Worm (Caenorhabditis elegans) whole organism, young adult: ENCODE data around the gene dod-22.

ENCODE experiments used
- C06A6.2 ChIP-seq: fragments of 200-800 bp; sonication (Bioruptor generic); conservative IDR thresholded peaks from 2 replicates; pipeline ENCODE4 v1.3.6; 2022; ENCODE audit warnings: missing genetic modification characterization, missing compliant biosample characterization
- D2030.7 ChIP-seq: fragments of 200-800 bp; sonication (Bioruptor generic); IDR thresholded peaks from 2 replicates; pipeline ENCODE4 v1.3.6; 2022; ENCODE audit warnings: missing genetic modification reagents, missing genetic modification characterization, missing compliant biosample characterization
- F22D6.2 ChIP-seq: sonication (generic microtip); optimal IDR thresholded peaks from 2 replicates; lab custom pipeline; 2016; ENCODE audit warnings: mild to moderate bottlenecking, missing genetic modification characterization, missing compliant biosample characterization
- F52B5.7 ChIP-seq: sonication (generic microtip); optimal IDR thresholded peaks from 2 replicates; lab custom pipeline; 2016; ENCODE audit warnings: mild to moderate bottlenecking, missing genetic modification characterization, missing compliant biosample characterization
- Y56A3A.18 ChIP-seq: fragments of 200-800 bp; sonication (Bioruptor generic); IDR thresholded peaks from 2 replicates; pipeline ENCODE4 v1.3.6; 2022; ENCODE audit warnings: missing genetic modification reagents, missing genetic modification characterization, missing compliant biosample characterization
- akir-1 ChIP-seq: fragments of 200-800 bp; sonication (Bioruptor generic); optimal IDR thresholded peaks from 2 replicates; lab custom pipeline; 2018; ENCODE audit warnings: mild to moderate bottlenecking, missing genetic modification characterization, moderate library complexity, missing compliant biosample characterization
- ama-1 ChIP-seq, 3 experiments: fragments of 150-350 bp in 1 of 3; sonication (generic microtip) in 2 of 3; optimal IDR thresholded peaks; 2 replicates each; lab custom pipeline; 2014 to 2018; ENCODE audit warnings: missing biosample characterization in 2 of 3, missing genetic modification characterization in 2 of 3, missing genetic modification reagents in 2 of 3
- athp-1 ChIP-seq: sonication (generic microtip); optimal IDR thresholded peaks from 2 replicates; lab custom pipeline; 2017; ENCODE audit warnings: mild to moderate bottlenecking, missing genetic modification characterization, missing compliant biosample characterization
- bed-2 ChIP-seq: fragments of 200-800 bp; sonication (Bioruptor generic); IDR thresholded peaks from 2 replicates; pipeline ENCODE4 v1.3.6; 2022; ENCODE audit warnings: missing genetic modification reagents, missing genetic modification characterization, missing compliant biosample characterization
- cebp-2 ChIP-seq: fragments of 200-800 bp; sonication (Bioruptor generic); IDR thresholded peaks from 2 replicates; pipeline ENCODE4 v1.3.6; 2022; ENCODE audit warnings: missing genetic modification characterization, missing compliant biosample characterization
- ceh-27 ChIP-seq: fragments of 200-800 bp; sonication (Bioruptor generic); optimal IDR thresholded peaks from 2 replicates; lab custom pipeline; 2018; ENCODE audit warnings: mild to moderate bottlenecking, missing genetic modification characterization, moderate library complexity, missing compliant biosample characterization
- dox-1 ChIP-seq: fragments of 200-800 bp; sonication (Bioruptor generic); IDR thresholded peaks from 2 replicates; pipeline ENCODE4 v1.3.6; 2022; ENCODE audit warnings: missing genetic modification reagents, missing genetic modification characterization, missing compliant biosample characterization
- dpl-1 ChIP-seq: fragments of 150-350 bp; optimal IDR thresholded peaks from 2 replicates; lab custom pipeline; 2014; ENCODE audit warnings: missing biosample characterization, missing genetic modification reagents, missing genetic modification characterization
- efl-1 ChIP-seq: fragments of 150-350 bp; optimal IDR thresholded peaks from 2 replicates; lab custom pipeline; 2014; ENCODE audit warnings: missing biosample characterization, missing genetic modification reagents, missing genetic modification characterization
- egrh-3 ChIP-seq: fragments of 200-800 bp; sonication (Bioruptor generic); IDR thresholded peaks from 2 replicates; pipeline ENCODE4 v1.3.6; 2022; ENCODE audit warnings: missing genetic modification reagents, missing genetic modification characterization, missing compliant biosample characterization
- hlh-12 ChIP-seq: sonication (generic microtip); optimal IDR thresholded peaks from 2 replicates; lab custom pipeline; 2016; ENCODE audit warnings: missing genetic modification characterization, missing compliant biosample characterization
- hrde-1 ChIP-seq: sonication (generic microtip); optimal IDR thresholded peaks from 2 replicates; lab custom pipeline; 2016; ENCODE audit warnings: missing genetic modification characterization, mild to moderate bottlenecking, missing compliant biosample characterization, moderate library complexity, missing genotype, missing genetic modification reagents, borderline replicate concordance
- hsf-1 ChIP-seq: fragments of 200-800 bp; sonication (Bioruptor generic); IDR thresholded peaks from 2 replicates; pipeline ENCODE4 v1.3.6; 2022; ENCODE audit warnings: missing genetic modification reagents, missing genetic modification characterization, missing compliant biosample characterization
- lag-1 ChIP-seq: fragments of 200-800 bp; sonication (Bioruptor generic); IDR thresholded peaks from 2 replicates; pipeline ENCODE4 v1.3.6; 2022; ENCODE audit warnings: missing genetic modification reagents, missing genetic modification characterization, missing compliant biosample characterization
- let-607 ChIP-seq, 2 experiments: fragments of 200-800 bp in 1 of 2; sonication (Bioruptor generic) in 1 of 2; sonication (generic microtip) in 1 of 2; optimal IDR thresholded peaks; 2 replicates each; lab custom pipeline; 2016 to 2018; ENCODE audit warnings: mild to moderate bottlenecking in 2 of 2, missing compliant biosample characterization in 2 of 2, missing genetic modification characterization in 2 of 2, moderate library complexity in 2 of 2, missing genotype in 1 of 2
- lin-26 ChIP-seq: fragments of 200-800 bp; sonication (Bioruptor generic); IDR thresholded peaks from 2 replicates; pipeline ENCODE4 v1.3.6; 2022; ENCODE audit warnings: missing genetic modification reagents, missing genetic modification characterization, missing compliant biosample characterization
- lin-35 ChIP-seq, 3 experiments: fragments of 150-350 bp in 2 of 3; sonication (generic microtip) in 1 of 3; optimal IDR thresholded peaks; 2 replicates each; lab custom pipeline; 2014 to 2018; ENCODE audit warnings: missing biosample characterization in 3 of 3, missing genetic modification characterization in 3 of 3, missing genetic modification reagents in 3 of 3
- lir-1 ChIP-seq: fragments of 200-800 bp; sonication (Bioruptor generic); conservative IDR thresholded peaks from 2 replicates; pipeline ENCODE4 v1.3.6; 2022; ENCODE audit warnings: missing genetic modification reagents, missing genetic modification characterization, missing compliant biosample characterization
- lsl-1 ChIP-seq: fragments of 200-800 bp; sonication (Bioruptor generic); optimal IDR thresholded peaks from 2 replicates; lab custom pipeline; 2018; ENCODE audit warnings: mild to moderate bottlenecking, missing genetic modification characterization, moderate library complexity, missing compliant biosample characterization
- madf-8 ChIP-seq: fragments of 200-800 bp; sonication (Bioruptor generic); conservative IDR thresholded peaks from 2 replicates; pipeline ENCODE4 v1.3.6; 2022; ENCODE audit warnings: missing genetic modification reagents, missing genetic modification characterization, missing compliant biosample characterization
- mes-4 ChIP-seq: sonication (generic microtip); optimal IDR thresholded peaks from 2 replicates; lab custom pipeline; 2016; ENCODE audit warnings: missing genotype, missing genetic modification characterization, missing compliant biosample characterization
- mxl-1 ChIP-seq: sonication (generic microtip); optimal IDR thresholded peaks from 2 replicates; lab custom pipeline; 2016; ENCODE audit warnings: missing genetic modification characterization, missing compliant biosample characterization
- nfya-1 ChIP-seq: sonication (generic microtip); optimal IDR thresholded peaks from 2 replicates; lab custom pipeline; 2017; ENCODE audit warnings: antibody characterized with exemption, missing compliant biosample characterization, missing genetic modification characterization, borderline replicate concordance; ENCODE audit not compliant: insufficient read depth
- nhr-120 ChIP-seq: fragments of 200-800 bp; sonication (Bioruptor generic); IDR thresholded peaks from 2 replicates; pipeline ENCODE4 v1.3.6; 2022; ENCODE audit warnings: missing genetic modification characterization, missing compliant biosample characterization
- nhr-27 ChIP-seq: fragments of 200-800 bp; sonication (Bioruptor generic); optimal IDR thresholded peaks from 2 replicates; lab custom pipeline; 2018; ENCODE audit warnings: mild to moderate bottlenecking, missing genetic modification characterization, moderate library complexity, missing compliant biosample characterization
- pbrm-1 ChIP-seq: fragments of 200-800 bp; sonication (Bioruptor generic); IDR thresholded peaks from 2 replicates; pipeline ENCODE4 v1.3.6; 2022; ENCODE audit warnings: missing genetic modification reagents, missing genetic modification characterization, missing compliant biosample characterization
- pha-4 ChIP-seq: fragments of 150-350 bp; sonication (generic microtip); optimal IDR thresholded peaks from 2 replicates; lab custom pipeline; 2014; ENCODE audit warnings: missing biosample characterization, missing genetic modification reagents, missing genetic modification characterization
- rpc-1 ChIP-seq, 2 experiments: fragments of 150-350 bp in 1 of 2; sonication (generic microtip) in 1 of 2; optimal IDR thresholded peaks; 2 replicates each; lab custom pipeline; 2014 to 2018; ENCODE audit warnings: missing biosample characterization in 1 of 2, missing genetic modification characterization in 1 of 2, missing genetic modification reagents in 1 of 2, missing genotype in 1 of 2
- sea-2 ChIP-seq: fragments of 200-800 bp; sonication (Bioruptor generic); IDR thresholded peaks from 2 replicates; pipeline ENCODE4 v1.3.6; 2022; ENCODE audit warnings: missing genetic modification characterization, missing compliant biosample characterization
- snpc-3.4 ChIP-seq: sonication (generic microtip); optimal IDR thresholded peaks from 2 replicates; lab custom pipeline; 2017; ENCODE audit warnings: missing genetic modification characterization, mild to moderate bottlenecking, missing compliant biosample characterization, antibody characterized with exemption, moderate library complexity, missing genotype, missing genetic modification reagents
- sptf-2 ChIP-seq: fragments of 200-800 bp; sonication (Bioruptor generic); optimal IDR thresholded peaks from 2 replicates; lab custom pipeline; 2018; ENCODE audit warnings: mild to moderate bottlenecking, missing genetic modification characterization, missing compliant biosample characterization
- tlf-1 ChIP-seq: fragments of 200-800 bp; sonication (Bioruptor generic); optimal IDR thresholded peaks from 2 replicates; lab custom pipeline; 2018; ENCODE audit warnings: mild to moderate bottlenecking, missing genetic modification characterization, missing compliant biosample characterization
- unc-62 ChIP-seq: fragments of 150-350 bp; optimal IDR thresholded peaks from 2 replicates; lab custom pipeline; 2014; ENCODE audit warnings: missing biosample characterization, missing genetic modification reagents, missing genetic modification characterization
- xnd-1 ChIP-seq: sonication (generic microtip); optimal IDR thresholded peaks from 2 replicates; lab custom pipeline; 2016; ENCODE audit warnings: missing genotype, missing genetic modification reagents, missing genetic modification characterization, missing compliant biosample characterization
- zfh-2 ChIP-seq: fragments of 200-800 bp; sonication (Bioruptor generic); conservative IDR thresholded peaks from 2 replicates; pipeline ENCODE4 v1.3.6; 2022; ENCODE audit warnings: missing genetic modification reagents, missing genetic modification characterization, missing compliant biosample characterization
- zim-3 ChIP-seq: sonication (generic microtip); optimal IDR thresholded peaks from 2 replicates; lab custom pipeline; 2017; ENCODE audit warnings: mild to moderate bottlenecking, missing genetic modification characterization, moderate library complexity, missing compliant biosample characterization
- ztf-18 ChIP-seq: sonication (generic microtip); optimal IDR thresholded peaks from 2 replicates; lab custom pipeline; 2016; ENCODE audit warnings: missing genotype, mild to moderate bottlenecking, missing genetic modification characterization, missing compliant biosample characterization
- ztf-22 ChIP-seq: fragments of 200-800 bp; sonication (Bioruptor generic); optimal IDR thresholded peaks from 2 replicates; lab custom pipeline; 2018; ENCODE audit warnings: mild to moderate bottlenecking, missing genetic modification characterization, moderate library complexity, missing compliant biosample characterization
- ztf-25 ChIP-seq: fragments of 200-800 bp; sonication (Bioruptor generic); IDR thresholded peaks from 2 replicates; pipeline ENCODE4 v1.3.6; 2022; ENCODE audit warnings: missing genetic modification reagents, missing genetic modification characterization, missing compliant biosample characterization
- ztf-26 ChIP-seq: sonication (generic microtip); optimal IDR thresholded peaks from 2 replicates; lab custom pipeline; 2017; ENCODE audit warnings: missing genetic modification characterization, missing compliant biosample characterization

The dod-22 gene

ce11 chrIV:12946488-12946887 lies 18.7 kb upstream of the dod-22 start, which contains the start of gene F55G11.1:
Gene F55G11.1 (minus strand): TSS chrIV:12946588.
- TF ChIP-seq ztf-26 (no peak), C06A6.2 (GFP tag; lab: Robert Waterston, UW) (no peak), ama-1 (optimal IDR thresholded peaks at IDR 0.05; lab: Kevin White, UChicago) (no peak), ama-1 (GFP tag; optimal IDR thresholded peaks at IDR 0.05; lab: Kevin White, UChicago) (no peak), bed-2 (GFP tag; lab: Robert Waterston, UW) (no peak)

- TF ChIP-seq lir-1 (no peak), ceh-27 (GFP tag; lab: Kevin White, UChicago) (no peak), ztf-26 (no peak), sea-2 (no peak), pha-4 (no peak), Y56A3A.18 (GFP tag; lab: Robert Waterston, UW) (no peak), ztf-22 (GFP tag; lab: Kevin White, UChicago) (no peak), lin-35 (GFP tag; optimal IDR thresholded peaks at IDR 0.05; lab: Kevin White, UChicago) (no peak), D2030.7 (GFP tag; lab: Robert Waterston, UW) (no peak), nhr-120 (no peak), rpc-1 (optimal IDR thresholded peaks at IDR 0.05; lab: Kevin White, UChicago) (no peak), rpc-1 (tag; optimal IDR thresholded peaks at IDR 0.05; lab: Kevin White, UChicago) (no peak), F52B5.7 (no peak), unc-62 (GFP tag; lab: Kevin White, UChicago) (no peak), sptf-2 (GFP tag; lab: Kevin White, UChicago) (no peak), nfya-1 (tag; lab: Kevin White, UChicago) (no peak), akir-1 (no peak), snpc-3.4 (tag; lab: Kevin White, UChicago) (no peak)
Measured at ce11 chrIV:12948470-12948869, 16.7 kb upstream of the dod-22 start, which contains the start of gene F55G11.10. Gene F55G11.10 (plus strand): TSS chrIV:12948770.

DNA sequence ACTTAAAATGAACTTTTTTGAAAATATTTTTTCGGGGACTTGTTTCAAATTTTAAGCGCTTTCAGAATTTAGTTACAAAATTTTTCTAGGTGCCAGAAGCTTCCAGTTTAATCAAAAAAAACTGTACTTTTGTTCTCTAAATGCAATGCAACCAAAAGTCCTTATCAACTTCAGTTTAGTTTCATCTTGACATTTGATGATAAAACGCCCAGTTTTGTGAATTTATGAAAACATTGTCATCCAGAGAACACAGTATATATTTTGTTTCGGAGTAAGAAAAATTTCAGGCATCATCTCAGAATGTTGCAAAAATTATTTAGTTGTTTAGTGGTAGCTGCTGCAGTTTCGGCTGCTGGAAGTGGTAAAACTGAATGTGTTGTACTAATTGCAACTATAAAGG lies 7.4 kb upstream of the dod-22 start, which contains the start of gene F55G11.6:
TSS of gene F55G11.6 (plus strand) at position 301 of the 400 bp plus-strand sequence.
- TF ChIP-seq mes-4 (tag; lab: Kevin White, UChicago) (no peak), cebp-2 (no peak), hsf-1 (GFP tag; lab: Robert Waterston, UW) (no peak), zim-3 (tag; lab: Kevin White, UChicago) (no peak), nhr-27 (tag; lab: Kevin White, UChicago) (no peak), hlh-12 (tag; lab: Kevin White, UChicago) (no peak), lin-26 (no peak), dpl-1 (GFP tag; lab: Kevin White, UChicago) (no peak), athp-1 (tag; lab: Kevin White, UChicago) (no peak)
- TF ChIP-seq, all 124 proteins: peak for 0

DNA sequence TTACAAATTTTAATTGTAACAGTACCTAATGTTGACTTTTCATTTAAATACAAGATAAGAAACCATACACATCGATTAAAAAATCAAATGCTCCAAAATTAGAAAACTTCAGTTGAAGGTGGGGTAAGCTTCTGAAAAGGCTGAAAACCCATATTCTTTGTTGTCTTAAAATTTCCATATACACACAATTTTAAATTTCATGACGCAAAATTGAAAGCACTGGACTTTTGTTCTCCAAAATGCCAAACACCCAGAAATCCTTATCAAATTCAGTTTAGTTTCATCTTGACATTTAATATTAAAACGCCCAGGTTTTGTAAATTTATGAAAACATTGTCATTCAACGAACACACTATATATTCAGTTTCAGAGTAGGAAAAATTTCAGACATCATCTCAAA lies 5.0 kb upstream of the dod-22 start, which contains the start of gene F55G11.7:
TSS of gene F55G11.7 (plus strand) at position 301 of the 400 bp plus-strand sequence.
- TF ChIP-seq ztf-18 (tag; lab: Kevin White, UChicago) (no peak), lag-1 (no peak), hsf-1 (GFP tag; lab: Robert Waterston, UW) (no peak), zfh-2 (GFP tag; lab: Robert Waterston, UW) (no peak), madf-8 (GFP tag; lab: Robert Waterston, UW) (no peak), pbrm-1 (GFP tag; lab: Robert Waterston, UW) (no peak), hrde-1 (tag; lab: Kevin White, UChicago) (no peak), dox-1 (GFP tag; lab: Robert Waterston, UW) (no peak), xnd-1 (tag; lab: Kevin White, UChicago) (no peak), F22D6.2 (tag; lab: Kevin White, UChicago) (no peak), efl-1 (no peak), let-607 (tag; optimal IDR thresholded peaks at IDR 0.05; lab: Kevin White, UChicago) (no peak), ztf-25 (GFP tag; lab: Robert Waterston, UW) (no peak), tlf-1 (GFP tag; lab: Kevin White, UChicago) (no peak), mxl-1 (tag; lab: Kevin White, UChicago) (no peak), lsl-1 (no peak), ama-1 (optimal IDR thresholded peaks at IDR 0.05; lab: Kevin White, UChicago) (no peak), ama-1 (GFP tag; optimal IDR thresholded peaks at IDR 0.05; lab: Kevin White, UChicago) (no peak), akir-1 (no peak), egrh-3 (no peak)
